Fruit fly (Drosophila melanogaster) whole organism, prepupa: ENCODE data around the gene PMCA.

ENCODE experiments used
- CG3919 ChIP-seq: fragments of 200-800 bp; sonication (Bioruptor generic); optimal IDR thresholded peaks from 3 replicates; lab custom pipeline; 2016; ENCODE audit warnings: missing biosample characterization, missing genetic modification characterization
- CG6854 ChIP-seq: fragments of 200-800 bp; sonication (Bioruptor generic); optimal IDR thresholded peaks from 2 replicates; lab custom pipeline; 2017; ENCODE audit warnings: missing biosample characterization, mild to moderate bottlenecking, missing genetic modification characterization
- Eip93F ChIP-seq: fragments of 200-800 bp; sonication (Bioruptor generic); optimal IDR thresholded peaks from 2 replicates; lab custom pipeline; 2016; ENCODE audit warnings: missing biosample characterization, mild to moderate bottlenecking, missing genetic modification characterization
- fd59A ChIP-seq: fragments of 200-800 bp; sonication (Bioruptor generic); optimal IDR thresholded peaks from 2 replicates; lab custom pipeline; 2017; ENCODE audit warnings: missing biosample characterization, mild to moderate bottlenecking, missing genetic modification characterization, missing genetic modification reagents

- TF ChIP-seq CG3919 (no peak), CG6854 (GFP tag; lab: Kevin White, UChicago) (no peak), Eip93F (GFP tag; lab: Kevin White, UChicago) (no peak), fd59A (no peak)
These were observed 36.8 kb upstream of the PMCA start, which contains the start of gene dati for dm6 chr4:395505-395868.
